Fruit fly (Drosophila melanogaster): Measurements from ENCODE around the gene CG9132.

DNA sequence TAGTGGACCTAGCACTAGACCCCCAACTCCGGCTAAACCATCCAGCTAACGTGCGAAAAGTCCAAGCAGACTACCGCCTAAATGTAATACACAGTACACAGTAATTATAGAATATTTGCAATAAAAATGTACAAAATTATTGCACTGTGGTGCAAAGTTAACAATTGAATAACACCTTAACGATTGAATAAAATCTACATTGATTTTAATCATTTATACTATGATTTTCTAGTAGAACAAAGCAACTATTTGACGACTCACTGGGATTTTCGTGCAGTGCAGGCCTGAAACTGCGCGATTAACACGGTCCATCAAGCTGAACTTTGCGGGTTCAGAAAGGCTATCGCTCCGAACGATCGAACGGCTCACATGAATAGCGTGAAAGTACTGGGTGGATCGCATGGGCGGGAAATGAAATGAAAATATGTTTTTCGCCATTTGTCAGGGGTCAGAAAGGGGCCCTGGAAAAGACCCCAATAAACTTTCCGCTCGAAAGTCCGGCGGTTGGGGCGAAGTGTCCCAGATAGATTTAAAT is 22.3 kb downstream of the CG9132 start:
- TF ChIP-seq Lpt (GFP tag; optimal IDR thresholded peaks at IDR 0.05) = no peak
- TF ChIP-seq CG3032 (tag; optimal IDR thresholded peaks at IDR 0.05) = peak; percentile 3
- peak; percentile 22 for TF ChIP-seq CG3919 (GFP tag; optimal IDR thresholded peaks at IDR 0.05)
- TF ChIP-seq CG6792 (GFP tag; optimal IDR thresholded peaks at IDR 0.05) = no peak
- 0 out of 3 replicates have a peak, but pooled peaks have one; percentile 39 for TF ChIP-seq CG8119 (GFP tag; IDR thresholded peaks at IDR 0.05)
- no peak for TF ChIP-seq Smox (GFP tag; optimal IDR thresholded peaks at IDR 0.05)
- TF ChIP-seq Met (GFP tag; optimal IDR thresholded peaks at IDR 0.05) = no peak

All from whole organism, prepupa.